Fruit fly (Drosophila melanogaster) S2 (cell line): Measurements from ENCODE around the gene mRpL27.

Source experiments
- CG8478 ChIP-seq: fragments of >200 bp; optimal IDR thresholded peaks from 2 replicates; lab custom pipeline; 2018
- CTCF ChIP-seq, 2 experiments: fragments of >200 bp; optimal IDR thresholded peaks; 2 replicates each; lab custom pipeline; 2018

- TF ChIP-seq CTCF (optimal IDR thresholded peaks at IDR 0.05; lab: Kevin White, UChicago) (peak in 1 of 2 experiments; percentile 42), CG8478 (lab: Kevin White, UChicago) (no peak)
These were observed 1.1 kb downstream of the mRpL27 start, which contains the start of gene RpL27A for dm6 chr2L:4458119-4459056.
